Worm (Caenorhabditis elegans): Measurements from ENCODE around the gene C17C3.5.

ce11 chrII:5543476-5544144, 8.0 kb upstream of the C17C3.5 start:
- TF ChIP-seq fkh-8 (tag; optimal IDR thresholded peaks at IDR 0.05): peak; percentile 98
- peak; percentile 97 for TF ChIP-seq fos-1 (tag; optimal IDR thresholded peaks at IDR 0.05)
- peak; percentile 99 for TF ChIP-seq nhr-77 (tag; optimal IDR thresholded peaks at IDR 0.05)
- TF ChIP-seq isw-1 (GFP tag; IDR thresholded peaks at IDR 0.05): peak; percentile 98

All from whole organism, L1 larva.